Worm (Caenorhabditis elegans): ENCODE data around the gene nurf-1.

The nurf-1 gene

ce11 chrII:14413709-14414108 lies 23.2 kb downstream of the nurf-1 start:
- no peak for TF ChIP-seq cnd-1 (tag; optimal IDR thresholded peaks at IDR 0.05)
- no peak for TF ChIP-seq lin-32 (GFP tag; optimal IDR thresholded peaks at IDR 0.05)
- TF ChIP-seq unc-39 (tag; optimal IDR thresholded peaks at IDR 0.05), result no peak
- TF ChIP-seq nhr-12 (tag; optimal IDR thresholded peaks at IDR 0.05), result no peak
- TF ChIP-seq bed-3 (GFP tag; optimal IDR thresholded peaks at IDR 0.05), result no peak
- no peak for TF ChIP-seq snpc-4 (tag; optimal IDR thresholded peaks at IDR 0.05)
- no peak for TF ChIP-seq sptf-1 (tag; optimal IDR thresholded peaks at IDR 0.05)
- no peak for TF ChIP-seq blmp-1 (tag; optimal IDR thresholded peaks at IDR 0.05)
- no peak for TF ChIP-seq elt-1 (tag; optimal IDR thresholded peaks at IDR 0.05; ENCODE audit: borderline replicate concordance, insufficient read depth)
- no peak for TF ChIP-seq flh-1 (GFP tag; optimal IDR thresholded peaks at IDR 0.05)
- TF ChIP-seq lsy-2 (tag; optimal IDR thresholded peaks at IDR 0.05), result no peak
- no peak for TF ChIP-seq drap-1 (GFP tag; optimal IDR thresholded peaks at IDR 0.05)
- TF ChIP-seq ztf-11 (tag; optimal IDR thresholded peaks at IDR 0.05), result no peak

- TF ChIP-seq hlh-1 (tag; optimal IDR thresholded peaks at IDR 0.05) (no peak), lin-32 (GFP tag; optimal IDR thresholded peaks at IDR 0.05) (no peak), unc-39 (tag; optimal IDR thresholded peaks at IDR 0.05) (no peak), ztf-11 (tag; optimal IDR thresholded peaks at IDR 0.05) (no peak), M03D4.4 (tag; optimal IDR thresholded peaks at IDR 0.05) (no peak), pha-4 (tag; optimal IDR thresholded peaks at IDR 0.05) (no peak), sptf-1 (tag; optimal IDR thresholded peaks at IDR 0.05) (no peak), bed-3 (GFP tag; optimal IDR thresholded peaks at IDR 0.05) (no peak), mep-1 (tag; optimal IDR thresholded peaks at IDR 0.05) (no peak), sem-2 (GFP tag; optimal IDR thresholded peaks at IDR 0.05) (no peak), nhr-28 (tag; optimal IDR thresholded peaks at IDR 0.05) (no peak), snpc-4 (tag; optimal IDR thresholded peaks at IDR 0.05) (no peak), nhr-12 (tag; optimal IDR thresholded peaks at IDR 0.05) (no peak), mab-5 (tag; optimal IDR thresholded peaks at IDR 0.05) (no peak), nhr-237 (tag; optimal IDR thresholded peaks at IDR 0.05) (no peak), unc-120 (tag; optimal IDR thresholded peaks at IDR 0.05; ENCODE audit: poor library complexity, severe bottlenecking) (no peak)
Observed at ce11 chrII:14415427-14415826, 24.9 kb downstream of the nurf-1 start.

- peak; percentile 5 for TF ChIP-seq ces-1 (GFP tag; optimal IDR thresholded peaks at IDR 0.05)
- TF ChIP-seq cnd-1 (tag; optimal IDR thresholded peaks at IDR 0.05), result no peak
Observed at ce11 chrII:14416988-14417387, 26.5 kb downstream of the nurf-1 start.

- TF ChIP-seq zip-8 (tag; optimal IDR thresholded peaks at IDR 0.05), result no peak
- TF ChIP-seq lin-32 (GFP tag; optimal IDR thresholded peaks at IDR 0.05), result no peak
- TF ChIP-seq blmp-1 (tag; optimal IDR thresholded peaks at IDR 0.05), result no peak
- TF ChIP-seq M03D4.4 (tag; optimal IDR thresholded peaks at IDR 0.05), result no peak
- no peak for TF ChIP-seq sem-2 (GFP tag; optimal IDR thresholded peaks at IDR 0.05)
- TF ChIP-seq hlh-1 (tag; optimal IDR thresholded peaks at IDR 0.05), result no peak
- no peak for TF ChIP-seq nhr-237 (tag; optimal IDR thresholded peaks at IDR 0.05)
- no peak for TF ChIP-seq bed-3 (GFP tag; optimal IDR thresholded peaks at IDR 0.05)
Observed at ce11 chrII:14424791-14425190, 34.3 kb downstream of the nurf-1 start, which contains the start of gene plx-2. TSS of gene plx-2 (minus strand) at chrII:14424891.

ce11 chrII:14427714-14428113 lies 37.2 kb downstream of the nurf-1 start:
- TF ChIP-seq elt-1 (tag; optimal IDR thresholded peaks at IDR 0.05; ENCODE audit: borderline replicate concordance, insufficient read depth), result no peak
- peak; percentile 21 for TF ChIP-seq ces-1 (GFP tag; optimal IDR thresholded peaks at IDR 0.05)

- TF ChIP-seq ham-2 (GFP tag; optimal IDR thresholded peaks at IDR 0.05) (no peak), zip-8 (tag; optimal IDR thresholded peaks at IDR 0.05) (peak; percentile 41), nhr-2 (tag; optimal IDR thresholded peaks at IDR 0.05) (peak; percentile 82)
Observed at ce11 chrII:14428834-14429233, 38.3 kb downstream of the nurf-1 start.

ce11 chrII:14432100-14432499 lies 41.6 kb downstream of the nurf-1 start:
- TF ChIP-seq cnd-1 (tag; optimal IDR thresholded peaks at IDR 0.05) (no peak), ces-1 (GFP tag; optimal IDR thresholded peaks at IDR 0.05) (peak; percentile 86)

Measured in whole organism, mixed stage, embryonic.